Worm (Caenorhabditis elegans): ENCODE data around the gene glc-1.
A peak's percentile ranks its signal among the peaks of the same experiment; 100 is the strongest.

The glc-1 gene

DNA sequence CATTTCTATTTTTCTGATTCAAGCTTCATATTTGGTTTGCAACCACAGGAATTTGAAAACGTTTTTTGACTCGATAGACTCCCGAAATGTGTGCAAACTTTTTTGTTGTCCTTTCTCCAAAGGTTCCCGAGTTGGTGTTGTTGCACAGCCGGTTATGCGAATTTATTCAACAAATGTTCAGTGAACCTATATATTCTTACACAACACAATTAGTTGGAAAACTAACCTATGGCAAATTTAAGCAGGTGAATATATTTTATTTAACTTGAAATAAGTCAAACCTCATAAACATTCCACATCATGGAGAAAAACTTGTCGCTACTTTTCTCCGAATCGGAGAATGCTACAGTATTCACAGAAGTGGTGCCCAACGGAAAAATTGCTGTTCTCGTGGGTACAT is 36.1 kb upstream of the glc-1 start, which contains the start of gene srz-14:
srz-14 (plus strand) TSS at position 301 of the 400 bp plus-strand sequence.
- TF ChIP-seq dsc-1 (tag; optimal IDR thresholded peaks at IDR 0.05), result no peak
- TF ChIP-seq grh-1 (GFP tag; IDR thresholded peaks at IDR 0.05), result no peak
- TF ChIP-seq fkh-8 (tag; optimal IDR thresholded peaks at IDR 0.05), result no peak
- TF ChIP-seq ama-1 (optimal IDR thresholded peaks at IDR 0.05), result no peak
- TF ChIP-seq tbx-2 (tag; optimal IDR thresholded peaks at IDR 0.05), result no peak
- no peak for TF ChIP-seq swsn-7 (tag; optimal IDR thresholded peaks at IDR 0.05)
- TF ChIP-seq nhr-28 (tag; optimal IDR thresholded peaks at IDR 0.05), result no peak
- TF ChIP-seq lsy-2 (tag; optimal IDR thresholded peaks at IDR 0.05), result no peak
- no peak for TF ChIP-seq nhr-90 (tag; optimal IDR thresholded peaks at IDR 0.05; ENCODE audit: poor library complexity)
- no peak for TF ChIP-seq nhr-71 (tag; optimal IDR thresholded peaks at IDR 0.05)
- no peak for TF ChIP-seq nhr-20 (tag; optimal IDR thresholded peaks at IDR 0.05)
- no peak for TF ChIP-seq elt-2 (tag; optimal IDR thresholded peaks at IDR 0.05)

- TF ChIP-seq fkh-4 (tag; optimal IDR thresholded peaks at IDR 0.05; ENCODE audit: borderline replicate concordance), result no peak
- TF ChIP-seq elt-3 (tag; optimal IDR thresholded peaks at IDR 0.05), result no peak
Measured at ce11 chrV:16190485-16190884, 28.9 kb upstream of the glc-1 start, which contains the start of gene srh-281. srh-281 (plus strand) TSS chrV:16190785.

DNA sequence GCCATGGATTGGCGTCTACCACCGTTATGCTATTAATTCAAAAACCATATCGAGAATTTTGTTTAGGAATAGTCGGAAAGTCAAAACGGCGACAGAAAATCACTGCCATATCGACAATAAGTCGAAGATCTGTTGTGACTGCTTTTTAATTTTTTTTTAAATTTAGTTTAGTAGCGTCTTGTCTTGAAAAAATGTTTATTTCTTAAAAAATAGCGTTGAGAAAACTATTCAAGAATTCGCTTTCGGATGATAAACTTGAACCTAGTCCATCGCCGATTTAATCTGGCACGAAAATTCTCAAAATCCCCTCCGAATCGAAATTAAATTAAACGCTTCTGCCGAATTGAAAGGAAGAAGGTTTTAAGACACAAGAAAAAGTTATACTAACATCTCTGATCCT is 27.3 kb upstream of the glc-1 start, which contains the start of gene srh-279:
srh-279 (plus strand) TSS at position 301 of the 400 bp plus-strand sequence.
- TF ChIP-seq nhr-11 (tag; optimal IDR thresholded peaks at IDR 0.05) (no peak), unc-30 (tag; optimal IDR thresholded peaks at IDR 0.05) (no peak), swsn-7 (tag; optimal IDR thresholded peaks at IDR 0.05) (no peak), lin-15B (tag; optimal IDR thresholded peaks at IDR 0.05) (no peak), nhr-19 (GFP tag; conservative IDR thresholded peaks at IDR 0.05) (no peak), tlp-1 (tag; optimal IDR thresholded peaks at IDR 0.05) (no peak), nhr-76 (tag; optimal IDR thresholded peaks at IDR 0.05) (no peak), nhr-47 (tag; optimal IDR thresholded peaks at IDR 0.05) (no peak), nhr-84 (tag; optimal IDR thresholded peaks at IDR 0.05) (no peak), vab-15 (tag; optimal IDR thresholded peaks at IDR 0.05) (no peak), snu-23 (GFP tag; optimal IDR thresholded peaks at IDR 0.05) (no peak), aha-1 (tag; optimal IDR thresholded peaks at IDR 0.05) (no peak), snpc-4 (tag; optimal IDR thresholded peaks at IDR 0.05) (no peak), lin-13 (GFP tag; optimal IDR thresholded peaks at IDR 0.05) (no peak), dpl-1 (GFP tag; optimal IDR thresholded peaks at IDR 0.05) (no peak), unc-86 (tag; optimal IDR thresholded peaks at IDR 0.05) (no peak), efl-1 (optimal IDR thresholded peaks at IDR 0.05) (no peak), efl-1 (GFP tag; optimal IDR thresholded peaks at IDR 0.05 in 1 of 2) (no peak), nhr-12 (tag; optimal IDR thresholded peaks at IDR 0.05) (no peak)

ce11 chrV:16194639-16195038 is 24.8 kb upstream of the glc-1 start, which contains the start of gene rabr-4:
rabr-4 (plus strand) TSS chrV:16194939.
- TF ChIP-seq nhr-28 (tag; optimal IDR thresholded peaks at IDR 0.05) (no peak), unc-62 (GFP tag; optimal IDR thresholded peaks at IDR 0.05) (no peak), blmp-1 (tag; optimal IDR thresholded peaks at IDR 0.05) (peak; percentile 46), fkh-8 (tag; optimal IDR thresholded peaks at IDR 0.05) (no peak), mep-1 (tag; optimal IDR thresholded peaks at IDR 0.05) (no peak), dpl-1 (GFP tag; optimal IDR thresholded peaks at IDR 0.05) (no peak), elt-3 (tag; optimal IDR thresholded peaks at IDR 0.05) (peak in 1 of 6 experiments; percentile 20)

- TF ChIP-seq nhr-12 (tag; optimal IDR thresholded peaks at IDR 0.05) (no peak), isw-1 (GFP tag; IDR thresholded peaks at IDR 0.05) (no peak), fkh-4 (tag; optimal IDR thresholded peaks at IDR 0.05; ENCODE audit: borderline replicate concordance) (no peak), aha-1 (tag; optimal IDR thresholded peaks at IDR 0.05) (no peak), dsc-1 (tag; optimal IDR thresholded peaks at IDR 0.05) (no peak), ces-1 (GFP tag; optimal IDR thresholded peaks at IDR 0.05) (no peak), aly-2 (tag; optimal IDR thresholded peaks at IDR 0.05) (no peak), mab-9 (GFP tag; IDR thresholded peaks at IDR 0.05) (no peak), Y116A8C.19 (tag; optimal IDR thresholded peaks at IDR 0.05; ENCODE audit: borderline replicate concordance) (no peak), tlp-1 (tag; optimal IDR thresholded peaks at IDR 0.05) (no peak), lin-39 (tag; optimal IDR thresholded peaks at IDR 0.05) (no peak)
Measured at ce11 chrV:16195379-16195778, 24.1 kb upstream of the glc-1 start, which contains the start of gene rabr-3. rabr-3 (plus strand) TSS chrV:16195679.
